Worm (Caenorhabditis elegans) whole organism, young adult: ENCODE measurements around the gene K09C6.2.
A peak's percentile ranks its signal among the peaks of the same experiment; 100 is the strongest.
"Not testable (repeated sequence)": the region's sequence is repeated elsewhere in the genome, so short reads cannot be mapped to it uniquely, and the experiment has no call there.

Experiments
- B0336.3 ChIP-seq: fragments of 200-800 bp; sonication (Bioruptor generic); IDR thresholded peaks from 2 replicates; pipeline ENCODE4 v1.3.6; 2022; ENCODE audit warnings: missing genetic modification characterization, missing compliant biosample characterization
- D2030.7 ChIP-seq: fragments of 200-800 bp; sonication (Bioruptor generic); IDR thresholded peaks from 2 replicates; pipeline ENCODE4 v1.3.6; 2022; ENCODE audit warnings: missing genetic modification reagents, missing genetic modification characterization, missing compliant biosample characterization
- F10E7.11 ChIP-seq: sonication (generic microtip); optimal IDR thresholded peaks from 2 replicates; lab custom pipeline; 2017; ENCODE audit warnings: mild to moderate bottlenecking, missing genetic modification characterization, moderate library complexity, missing compliant biosample characterization
- F33H1.4 ChIP-seq: fragments of 200-800 bp; sonication (Bioruptor generic); IDR thresholded peaks from 2 replicates; pipeline ENCODE4 v1.3.6; 2022; ENCODE audit warnings: missing genetic modification reagents, missing genetic modification characterization, missing compliant biosample characterization
- F39B2.1 ChIP-seq: fragments of 200-800 bp; sonication (Bioruptor generic); IDR thresholded peaks from 2 replicates; pipeline ENCODE4 v1.3.6; 2022; ENCODE audit warnings: missing genetic modification reagents, missing genetic modification characterization, missing compliant biosample characterization
- F49E8.2 ChIP-seq: sonication (generic microtip); optimal IDR thresholded peaks from 3 replicates; lab custom pipeline; 2017; ENCODE audit warnings: missing genetic modification characterization, mild to moderate bottlenecking, missing compliant biosample characterization, antibody characterized with exemption, moderate library complexity; ENCODE audit not compliant: insufficient read depth
- K12H6.12 ChIP-seq: fragments of 200-800 bp; sonication (Bioruptor generic); optimal IDR thresholded peaks from 2 replicates; lab custom pipeline; 2018; ENCODE audit warnings: mild to moderate bottlenecking, missing genetic modification characterization, missing compliant biosample characterization
- Y56A3A.18 ChIP-seq: fragments of 200-800 bp; sonication (Bioruptor generic); IDR thresholded peaks from 2 replicates; pipeline ENCODE4 v1.3.6; 2022; ENCODE audit warnings: missing genetic modification reagents, missing genetic modification characterization, missing compliant biosample characterization
- Y67H2A.10 ChIP-seq: fragments of 200-800 bp; sonication (Bioruptor generic); conservative IDR thresholded peaks from 2 replicates; pipeline ENCODE4 v1.3.6; 2022; ENCODE audit warnings: missing genetic modification reagents, missing genetic modification characterization, missing compliant biosample characterization
- ccch-3 ChIP-seq: fragments of 200-800 bp; sonication (Bioruptor generic); optimal IDR thresholded peaks from 2 replicates; lab custom pipeline; 2018; ENCODE audit warnings: mild to moderate bottlenecking, missing genetic modification characterization, missing compliant biosample characterization
- cebp-1 ChIP-seq, 2 experiments: fragments of 200-800 bp in 1 of 2; sonication (Bioruptor generic) in 1 of 2; sonication (generic microtip) in 1 of 2; IDR thresholded peaks in 1 of 2; optimal IDR thresholded peaks in 1 of 2; 2 replicates each; pipeline versions ENCODE4 v1.3.6 to Lab custom; 2017 to 2022; ENCODE audit warnings: missing compliant biosample characterization in 2 of 2, missing genetic modification characterization in 2 of 2, mild to moderate bottlenecking in 1 of 2, missing genetic modification reagents in 1 of 2, moderate library complexity in 1 of 2
- ceh-100 ChIP-seq: fragments of 200-800 bp; sonication (Bioruptor generic); IDR thresholded peaks from 2 replicates; pipeline ENCODE4 v1.3.6; 2022; ENCODE audit warnings: missing genetic modification reagents, missing genetic modification characterization, missing compliant biosample characterization
- ceh-91 ChIP-seq: fragments of 200-800 bp; sonication (Bioruptor generic); IDR thresholded peaks from 2 replicates; pipeline ENCODE4 v1.3.6; 2022; ENCODE audit warnings: missing genetic modification reagents, missing genetic modification characterization, missing compliant biosample characterization
- die-1 ChIP-seq: sonication (generic microtip); optimal IDR thresholded peaks from 2 replicates; lab custom pipeline; 2016; ENCODE audit warnings: missing genotype, mild to moderate bottlenecking, missing genetic modification characterization, missing compliant biosample characterization
- egl-18 ChIP-seq: fragments of 200-800 bp; sonication (Bioruptor generic); IDR thresholded peaks from 2 replicates; pipeline ENCODE4 v1.3.6; 2022; ENCODE audit warnings: missing genetic modification reagents, missing genetic modification characterization, missing compliant biosample characterization
- egrh-3 ChIP-seq: fragments of 200-800 bp; sonication (Bioruptor generic); IDR thresholded peaks from 2 replicates; pipeline ENCODE4 v1.3.6; 2022; ENCODE audit warnings: missing genetic modification reagents, missing genetic modification characterization, missing compliant biosample characterization
- him-1 ChIP-seq: sonication (generic microtip); optimal IDR thresholded peaks from 2 replicates; lab custom pipeline; 2016; ENCODE audit warnings: missing genotype, missing genetic modification reagents, missing genetic modification characterization, missing compliant biosample characterization
- lin-54 ChIP-seq: fragments of 200-800 bp; sonication (Bioruptor generic); optimal IDR thresholded peaks from 2 replicates; lab custom pipeline; 2018; ENCODE audit warnings: mild to moderate bottlenecking, missing genetic modification characterization, missing compliant biosample characterization
- lsy-27 ChIP-seq: sonication (generic microtip); optimal IDR thresholded peaks from 2 replicates; lab custom pipeline; 2017; ENCODE audit warnings: missing genetic modification characterization, mild to moderate bottlenecking, missing compliant biosample characterization, antibody characterized with exemption, missing genotype, borderline replicate concordance; ENCODE audit not compliant: insufficient read depth
- mcd-1 ChIP-seq: fragments of 200-800 bp; sonication (Bioruptor generic); IDR thresholded peaks from 2 replicates; pipeline ENCODE4 v1.3.6; 2022; ENCODE audit warnings: missing genetic modification reagents, missing genetic modification characterization, missing compliant biosample characterization
- mxl-1 ChIP-seq: sonication (generic microtip); optimal IDR thresholded peaks from 2 replicates; lab custom pipeline; 2016; ENCODE audit warnings: missing genetic modification characterization, missing compliant biosample characterization
- nhr-27 ChIP-seq: fragments of 200-800 bp; sonication (Bioruptor generic); optimal IDR thresholded peaks from 2 replicates; lab custom pipeline; 2018; ENCODE audit warnings: mild to moderate bottlenecking, missing genetic modification characterization, moderate library complexity, missing compliant biosample characterization
- snpc-4 ChIP-seq, 5 experiments: fragments of 150-350 bp in 1 of 5; sonication (generic microtip) in 4 of 5; optimal IDR thresholded peaks; 2 replicates each; lab custom pipeline; 2014 to 2018; ENCODE audit warnings: missing genetic modification characterization in 5 of 5, missing biosample characterization in 3 of 5, antibody characterized with exemption in 2 of 5, mild to moderate bottlenecking in 2 of 5, missing compliant biosample characterization in 2 of 5, missing genotype in 2 of 5, moderate library complexity in 2 of 5, missing genetic modification reagents in 1 of 5
- tbp1 ChIP-seq: fragments of 200-800 bp; sonication (Bioruptor generic); optimal IDR thresholded peaks from 2 replicates; lab custom pipeline; 2018; ENCODE audit warnings: mild to moderate bottlenecking, missing genetic modification characterization, missing compliant biosample characterization
- zfh-2 ChIP-seq: fragments of 200-800 bp; sonication (Bioruptor generic); conservative IDR thresholded peaks from 2 replicates; pipeline ENCODE4 v1.3.6; 2022; ENCODE audit warnings: missing genetic modification reagents, missing genetic modification characterization, missing compliant biosample characterization
- ztf-22 ChIP-seq: fragments of 200-800 bp; sonication (Bioruptor generic); optimal IDR thresholded peaks from 2 replicates; lab custom pipeline; 2018; ENCODE audit warnings: mild to moderate bottlenecking, missing genetic modification characterization, moderate library complexity, missing compliant biosample characterization

Gene K09C6.2

DNA sequence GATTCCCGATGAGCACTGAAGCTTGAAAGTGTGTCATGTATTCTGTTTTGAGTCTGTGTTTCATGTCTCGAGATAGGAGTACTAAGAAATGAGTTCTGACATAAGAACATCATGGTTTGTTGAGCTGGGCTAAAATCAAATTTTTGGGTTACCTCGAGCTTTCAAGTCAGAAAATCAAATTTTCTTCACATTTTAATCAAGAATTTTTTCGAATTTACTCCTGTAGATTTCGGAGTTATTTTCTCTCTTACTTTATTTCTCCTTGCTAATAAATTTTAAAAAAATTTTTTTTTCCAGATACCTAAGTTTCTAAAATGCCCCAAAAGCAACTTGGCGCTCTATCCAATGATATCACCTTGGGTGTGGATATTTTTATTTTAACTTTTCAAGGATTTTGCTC lies 30.6 kb upstream of the K09C6.2 start, which contains the start of gene F41H8.2 (continued):
- no peak for TF ChIP-seq ceh-100 (GFP tag; lab: Robert Waterston, UW)
- TF ChIP-seq ceh-91 (GFP tag; lab: Robert Waterston, UW) = no peak

DNA sequence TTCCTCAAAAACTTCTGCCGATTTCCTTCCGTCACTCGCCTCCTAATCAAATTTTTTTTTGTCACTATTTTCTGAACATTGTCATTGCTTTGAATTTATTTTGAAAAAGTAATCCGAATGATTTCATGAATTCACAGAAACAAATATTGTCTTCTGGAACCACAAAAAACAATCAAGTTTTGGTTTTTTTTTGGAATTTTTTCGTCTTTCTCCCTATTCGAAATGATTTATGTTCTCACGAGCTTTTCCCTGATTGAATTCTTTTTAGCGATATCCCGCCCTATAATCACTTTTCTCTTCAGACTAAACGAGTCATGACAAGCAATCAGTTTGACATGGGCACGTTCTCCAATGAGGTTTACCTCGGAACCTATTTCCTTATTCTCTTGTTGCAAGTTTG lies 23.3 kb upstream of the K09C6.2 start, which contains the start of gene F41H8.1:
TSS of gene F41H8.1 (plus strand) at position 301 of the 400 bp plus-strand sequence.
- TF ChIP-seq lin-54 (GFP tag; lab: Kevin White, UChicago) = no peak
- TF ChIP-seq B0336.3 (GFP tag; lab: Robert Waterston, UW) = no peak
- TF ChIP-seq mcd-1 = no peak
- TF ChIP-seq mxl-1 (tag; lab: Kevin White, UChicago) = no peak
- no peak for TF ChIP-seq egl-18 (GFP tag; lab: Robert Waterston, UW)
- TF ChIP-seq lsy-27 (tag; lab: Kevin White, UChicago) = no peak
- TF ChIP-seq die-1 = no peak
- TF ChIP-seq Y67H2A.10 = no peak

DNA sequence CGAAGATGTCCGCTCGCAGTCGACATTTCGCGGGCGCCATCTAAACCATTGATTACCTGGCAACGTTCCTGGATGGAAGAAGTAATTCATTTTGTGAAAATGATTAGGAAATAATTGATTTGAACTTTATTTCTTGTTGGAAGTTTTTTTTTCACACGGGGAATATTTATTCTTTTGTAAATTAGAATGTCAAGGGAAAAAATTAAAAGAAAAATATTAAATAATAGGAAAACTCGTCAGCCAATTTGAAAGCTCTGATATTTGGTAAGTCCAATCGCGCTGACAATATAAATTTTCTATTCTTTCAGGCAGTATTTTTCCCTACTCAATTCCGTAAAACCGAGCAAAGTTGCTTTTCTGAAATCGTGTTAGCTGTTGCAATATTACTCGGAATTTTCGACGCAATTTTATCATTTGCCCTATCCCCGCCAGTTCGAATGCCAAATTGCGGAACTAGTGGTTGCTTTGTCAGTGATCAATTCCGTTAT lies 17.6 kb upstream of the K09C6.2 start, which contains the start of the genes K09C6.7 and K09C6.10:
TSS of gene K09C6.7 (minus strand) at position 101 of the 488 bp plus-strand sequence.
TSS of gene K09C6.10 (plus strand) at position 438 of the 488 bp plus-strand sequence.
- not testable (repeated sequence) for TF ChIP-seq Y56A3A.18 (GFP tag; lab: Robert Waterston, UW); egl-18 (GFP tag; lab: Robert Waterston, UW); ztf-22 (GFP tag; lab: Kevin White, UChicago)

DNA sequence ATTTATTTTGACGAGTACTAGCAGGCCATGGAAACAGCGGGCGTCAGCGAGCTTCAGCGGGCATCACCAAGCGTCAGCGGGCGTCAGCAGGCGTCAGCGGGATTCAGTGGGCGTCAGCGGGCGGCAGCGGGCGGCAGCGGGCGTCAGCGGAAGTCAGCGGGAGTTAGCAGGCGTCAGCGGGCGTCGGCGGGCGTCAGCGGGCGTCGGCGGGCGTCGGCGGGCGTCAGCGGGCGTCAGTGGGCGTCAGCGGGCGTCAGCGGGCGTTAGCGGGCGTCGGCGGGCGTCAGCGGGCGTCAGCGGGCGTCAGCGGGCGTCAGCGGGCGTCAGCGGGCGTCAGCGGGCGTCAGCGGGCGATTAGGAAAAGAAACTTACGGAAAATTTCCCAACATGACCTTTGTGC lies 14.0 kb upstream of the K09C6.2 start:
- TF ChIP-seq egrh-3 (GFP tag; lab: Robert Waterston, UW) (peak; percentile 100), F39B2.1 (GFP tag; lab: Robert Waterston, UW) (no peak), cebp-1 (GFP tag; IDR thresholded peaks at IDR 0.05; lab: Robert Waterston, UW) (no peak), cebp-1 (tag; optimal IDR thresholded peaks at IDR 0.05; lab: Kevin White, UChicago) (no peak), D2030.7 (GFP tag; lab: Robert Waterston, UW) (0 out of 2 replicates have a peak, but pooled peaks have one; percentile 14), mcd-1 (peak; percentile 59; the same call in 1 of the 2 replicates), ccch-3 (GFP tag; lab: Kevin White, UChicago) (no peak), F49E8.2 (no peak), zfh-2 (GFP tag; lab: Robert Waterston, UW) (peak; percentile 89)

DNA sequence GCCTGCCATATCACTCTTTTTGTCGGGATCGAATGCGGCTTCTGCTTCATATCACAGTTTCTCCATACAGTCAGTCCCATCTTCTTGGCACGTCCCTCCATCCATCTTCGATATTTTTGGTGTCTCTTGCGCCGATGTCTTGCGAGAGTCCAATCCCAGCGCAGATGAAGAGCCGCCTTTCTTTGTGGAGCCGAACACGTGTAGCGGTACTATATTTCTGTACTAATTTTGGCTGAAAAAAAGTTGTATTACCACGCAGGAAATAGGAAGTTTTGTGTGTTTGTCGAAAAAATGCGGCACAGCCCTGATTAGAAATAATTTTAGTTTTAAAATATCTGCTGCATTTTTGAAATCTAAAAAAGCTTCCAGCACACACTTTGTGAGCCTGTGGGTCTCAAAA lies 13.5 kb upstream of the K09C6.2 start, which contains the start of gene K09C6.8:
TSS of gene K09C6.8 (minus strand) at position 101 of the 400 bp plus-strand sequence.
- TF ChIP-seq nhr-27 (tag; lab: Kevin White, UChicago); F39B2.1 (GFP tag; lab: Robert Waterston, UW); F33H1.4: not testable (repeated sequence)

DNA sequence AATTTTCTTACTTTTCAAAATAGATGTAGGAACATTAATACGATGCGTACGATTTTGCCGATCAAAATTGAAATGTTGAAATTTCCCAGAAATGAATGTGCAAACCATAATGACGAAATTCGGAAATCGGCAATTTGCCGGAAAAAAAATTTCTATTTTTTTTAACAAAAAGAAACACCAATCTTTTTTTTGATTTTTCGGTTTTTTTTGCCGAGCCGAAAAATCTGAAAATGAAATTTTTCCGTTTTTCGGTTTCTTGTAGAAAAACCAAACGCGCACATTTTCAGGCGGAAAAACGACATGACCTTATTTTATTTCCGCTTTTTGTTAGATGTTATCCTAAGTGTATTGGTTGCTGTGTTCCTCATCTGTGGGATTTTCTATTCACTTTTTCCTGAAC lies 9.1 kb upstream of the K09C6.2 start, which contains the start of gene srbc-13:
TSS of gene srbc-13 (plus strand) at position 301 of the 400 bp plus-strand sequence.
- TF ChIP-seq tbp1 (GFP tag; lab: Kevin White, UChicago) (no peak), K12H6.12 (tag; lab: Kevin White, UChicago) (no peak), him-1 (no peak), F10E7.11 (tag; lab: Kevin White, UChicago) (no peak), snpc-4 (GFP tag; optimal IDR thresholded peaks at IDR 0.05; lab: Kevin White, UChicago) (no peak), snpc-4 (tag; optimal IDR thresholded peaks at IDR 0.05; lab: Kevin White, UChicago) (no peak)
